Worm (Caenorhabditis elegans) whole organism, young adult: ENCODE data around the gene Y73B6BL.31.

ENCODE experiments used
- B0035.1 ChIP-seq: sonication (generic microtip); optimal IDR thresholded peaks from 2 replicates; lab custom pipeline; 2016; ENCODE audit warnings: missing genetic modification characterization, mild to moderate bottlenecking, missing compliant biosample characterization, missing genotype, missing genetic modification reagents
- B0261.1 ChIP-seq: sonication (generic microtip); optimal IDR thresholded peaks from 2 replicates; lab custom pipeline; 2016; ENCODE audit warnings: mild to moderate bottlenecking, missing genetic modification characterization, moderate library complexity, missing compliant biosample characterization
- C06A6.2 ChIP-seq: fragments of 200-800 bp; sonication (Bioruptor generic); conservative IDR thresholded peaks from 2 replicates; pipeline ENCODE4 v1.3.6; 2022; ENCODE audit warnings: missing genetic modification characterization, missing compliant biosample characterization
- F10E7.11 ChIP-seq: sonication (generic microtip); optimal IDR thresholded peaks from 2 replicates; lab custom pipeline; 2017; ENCODE audit warnings: mild to moderate bottlenecking, missing genetic modification characterization, moderate library complexity, missing compliant biosample characterization
- F22D6.2 ChIP-seq: sonication (generic microtip); optimal IDR thresholded peaks from 2 replicates; lab custom pipeline; 2016; ENCODE audit warnings: mild to moderate bottlenecking, missing genetic modification characterization, missing compliant biosample characterization
- F37B4.10 ChIP-seq: fragments of 200-800 bp; sonication (Bioruptor generic); IDR thresholded peaks from 2 replicates; pipeline ENCODE4 v1.3.6; 2022; ENCODE audit warnings: missing genetic modification characterization, missing compliant biosample characterization
- F57A8.1 ChIP-seq: fragments of 200-800 bp; sonication (Bioruptor generic); optimal IDR thresholded peaks from 2 replicates; lab custom pipeline; 2018; ENCODE audit warnings: mild to moderate bottlenecking, missing genetic modification characterization, moderate library complexity, missing compliant biosample characterization
- F57C9.4 ChIP-seq: sonication (generic microtip); optimal IDR thresholded peaks from 2 replicates; lab custom pipeline; 2017; ENCODE audit warnings: mild to moderate bottlenecking, missing genetic modification characterization, missing compliant biosample characterization
- T07F8.4 ChIP-seq: sonication (generic microtip); optimal IDR thresholded peaks from 2 replicates; lab custom pipeline; 2016; ENCODE audit warnings: mild to moderate bottlenecking, missing genetic modification characterization, moderate library complexity, missing compliant biosample characterization
- Y53G8AR.9 ChIP-seq: fragments of 200-800 bp; sonication (Bioruptor generic); conservative IDR thresholded peaks from 2 replicates; pipeline ENCODE4 v1.3.6; 2022; ENCODE audit warnings: missing genetic modification reagents, missing genetic modification characterization, missing compliant biosample characterization
- Y79H2A.3 ChIP-seq: fragments of 200-800 bp; sonication (Bioruptor generic); conservative IDR thresholded peaks from 2 replicates; pipeline ENCODE4 v1.3.6; 2022; ENCODE audit warnings: missing genetic modification reagents, missing genetic modification characterization, missing compliant biosample characterization
- Y95B8A.8 ChIP-seq: fragments of 200-800 bp; sonication (Bioruptor generic); IDR thresholded peaks from 2 replicates; pipeline ENCODE4 v1.3.6; 2022; ENCODE audit warnings: missing genetic modification reagents, missing genetic modification characterization, missing compliant biosample characterization
- akir-1 ChIP-seq: fragments of 200-800 bp; sonication (Bioruptor generic); optimal IDR thresholded peaks from 2 replicates; lab custom pipeline; 2018; ENCODE audit warnings: mild to moderate bottlenecking, missing genetic modification characterization, moderate library complexity, missing compliant biosample characterization
- athp-1 ChIP-seq: sonication (generic microtip); optimal IDR thresholded peaks from 2 replicates; lab custom pipeline; 2017; ENCODE audit warnings: mild to moderate bottlenecking, missing genetic modification characterization, missing compliant biosample characterization
- attf-3 ChIP-seq: fragments of 200-800 bp; sonication (Bioruptor generic); conservative IDR thresholded peaks from 2 replicates; pipeline ENCODE4 v1.3.6; 2022; ENCODE audit warnings: missing genetic modification reagents, missing genetic modification characterization, missing compliant biosample characterization
- bed-1 ChIP-seq: fragments of 200-800 bp; sonication (Bioruptor generic); IDR thresholded peaks from 2 replicates; pipeline ENCODE4 v1.3.6; 2022; ENCODE audit warnings: missing genetic modification reagents, missing genetic modification characterization, missing compliant biosample characterization
- cebp-2 ChIP-seq: fragments of 200-800 bp; sonication (Bioruptor generic); IDR thresholded peaks from 2 replicates; pipeline ENCODE4 v1.3.6; 2022; ENCODE audit warnings: missing genetic modification characterization, missing compliant biosample characterization
- ceh-58 ChIP-seq: fragments of 200-800 bp; sonication (Bioruptor generic); IDR thresholded peaks from 2 replicates; pipeline ENCODE4 v1.3.6; 2022; ENCODE audit warnings: missing genetic modification characterization, missing compliant biosample characterization
- die-1 ChIP-seq: sonication (generic microtip); optimal IDR thresholded peaks from 2 replicates; lab custom pipeline; 2016; ENCODE audit warnings: missing genotype, mild to moderate bottlenecking, missing genetic modification characterization, missing compliant biosample characterization
- dox-1 ChIP-seq: fragments of 200-800 bp; sonication (Bioruptor generic); IDR thresholded peaks from 2 replicates; pipeline ENCODE4 v1.3.6; 2022; ENCODE audit warnings: missing genetic modification reagents, missing genetic modification characterization, missing compliant biosample characterization
- hlh-26 ChIP-seq: fragments of 200-800 bp; sonication (Bioruptor generic); conservative IDR thresholded peaks from 2 replicates; pipeline ENCODE4 v1.3.6; 2022; ENCODE audit warnings: missing genetic modification reagents, missing genetic modification characterization, missing compliant biosample characterization
- hmg-20 ChIP-seq: fragments of 200-800 bp; sonication (Bioruptor generic); IDR thresholded peaks from 2 replicates; pipeline ENCODE4 v1.3.6; 2022; ENCODE audit warnings: missing genetic modification reagents, missing genetic modification characterization, missing compliant biosample characterization
- hrde-1 ChIP-seq: sonication (generic microtip); optimal IDR thresholded peaks from 2 replicates; lab custom pipeline; 2016; ENCODE audit warnings: missing genetic modification characterization, mild to moderate bottlenecking, missing compliant biosample characterization, moderate library complexity, missing genotype, missing genetic modification reagents, borderline replicate concordance
- hsf-1 ChIP-seq: fragments of 200-800 bp; sonication (Bioruptor generic); IDR thresholded peaks from 2 replicates; pipeline ENCODE4 v1.3.6; 2022; ENCODE audit warnings: missing genetic modification reagents, missing genetic modification characterization, missing compliant biosample characterization
- let-607 ChIP-seq, 2 experiments: fragments of 200-800 bp in 1 of 2; sonication (Bioruptor generic) in 1 of 2; sonication (generic microtip) in 1 of 2; optimal IDR thresholded peaks; 2 replicates each; lab custom pipeline; 2016 to 2018; ENCODE audit warnings: mild to moderate bottlenecking in 2 of 2, missing compliant biosample characterization in 2 of 2, missing genetic modification characterization in 2 of 2, moderate library complexity in 2 of 2, missing genotype in 1 of 2
- lsl-1 ChIP-seq: fragments of 200-800 bp; sonication (Bioruptor generic); optimal IDR thresholded peaks from 2 replicates; lab custom pipeline; 2018; ENCODE audit warnings: mild to moderate bottlenecking, missing genetic modification characterization, moderate library complexity, missing compliant biosample characterization
- lsy-27 ChIP-seq: sonication (generic microtip); optimal IDR thresholded peaks from 2 replicates; lab custom pipeline; 2017; ENCODE audit warnings: missing genetic modification characterization, mild to moderate bottlenecking, missing compliant biosample characterization, antibody characterized with exemption, missing genotype, borderline replicate concordance; ENCODE audit not compliant: insufficient read depth
- madf-10 ChIP-seq: sonication (generic microtip); optimal IDR thresholded peaks from 2 replicates; lab custom pipeline; 2016; ENCODE audit warnings: mild to moderate bottlenecking, missing genetic modification characterization, missing compliant biosample characterization
- mcd-1 ChIP-seq: fragments of 200-800 bp; sonication (Bioruptor generic); IDR thresholded peaks from 2 replicates; pipeline ENCODE4 v1.3.6; 2022; ENCODE audit warnings: missing genetic modification reagents, missing genetic modification characterization, missing compliant biosample characterization
- mel-28 ChIP-seq: sonication (generic microtip); optimal IDR thresholded peaks from 2 replicates; lab custom pipeline; 2016; ENCODE audit warnings: borderline replicate concordance, mild to moderate bottlenecking, missing genetic modification characterization, missing compliant biosample characterization
- mxl-1 ChIP-seq: sonication (generic microtip); optimal IDR thresholded peaks from 2 replicates; lab custom pipeline; 2016; ENCODE audit warnings: missing genetic modification characterization, missing compliant biosample characterization
- nfya-1 ChIP-seq: sonication (generic microtip); optimal IDR thresholded peaks from 2 replicates; lab custom pipeline; 2017; ENCODE audit warnings: antibody characterized with exemption, missing compliant biosample characterization, missing genetic modification characterization, borderline replicate concordance; ENCODE audit not compliant: insufficient read depth
- nfyb-1 ChIP-seq: fragments of 200-800 bp; sonication (Bioruptor generic); IDR thresholded peaks from 2 replicates; pipeline ENCODE4 v1.3.6; 2022; ENCODE audit warnings: missing genetic modification reagents, missing genetic modification characterization, missing compliant biosample characterization
- nhr-90 ChIP-seq: sonication (generic microtip); optimal IDR thresholded peaks from 2 replicates; lab custom pipeline; 2016; ENCODE audit warnings: missing genotype, mild to moderate bottlenecking, missing genetic modification characterization, missing compliant biosample characterization
- pbrm-1 ChIP-seq: fragments of 200-800 bp; sonication (Bioruptor generic); IDR thresholded peaks from 2 replicates; pipeline ENCODE4 v1.3.6; 2022; ENCODE audit warnings: missing genetic modification reagents, missing genetic modification characterization, missing compliant biosample characterization
- repo-1 ChIP-seq: sonication (generic microtip); optimal IDR thresholded peaks from 2 replicates; lab custom pipeline; 2017; ENCODE audit warnings: mild to moderate bottlenecking, missing genetic modification characterization, missing compliant biosample characterization
- rpc-1 ChIP-seq, 2 experiments: fragments of 150-350 bp in 1 of 2; sonication (generic microtip) in 1 of 2; optimal IDR thresholded peaks; 2 replicates each; lab custom pipeline; 2014 to 2018; ENCODE audit warnings: missing biosample characterization in 1 of 2, missing genetic modification characterization in 1 of 2, missing genetic modification reagents in 1 of 2, missing genotype in 1 of 2
- sea-2 ChIP-seq: fragments of 200-800 bp; sonication (Bioruptor generic); IDR thresholded peaks from 2 replicates; pipeline ENCODE4 v1.3.6; 2022; ENCODE audit warnings: missing genetic modification characterization, missing compliant biosample characterization
- snpc-1.1 ChIP-seq: sonication (generic microtip); optimal IDR thresholded peaks from 2 replicates; lab custom pipeline; 2017; ENCODE audit warnings: missing genetic modification characterization, mild to moderate bottlenecking, missing compliant biosample characterization, antibody characterized with exemption, moderate library complexity, missing genotype, missing genetic modification reagents; ENCODE audit not compliant: insufficient read depth
- snpc-3.4 ChIP-seq: sonication (generic microtip); optimal IDR thresholded peaks from 2 replicates; lab custom pipeline; 2017; ENCODE audit warnings: missing genetic modification characterization, mild to moderate bottlenecking, missing compliant biosample characterization, antibody characterized with exemption, moderate library complexity, missing genotype, missing genetic modification reagents
- sptf-2 ChIP-seq: fragments of 200-800 bp; sonication (Bioruptor generic); optimal IDR thresholded peaks from 2 replicates; lab custom pipeline; 2018; ENCODE audit warnings: mild to moderate bottlenecking, missing genetic modification characterization, missing compliant biosample characterization
- tlf-1 ChIP-seq: fragments of 200-800 bp; sonication (Bioruptor generic); optimal IDR thresholded peaks from 2 replicates; lab custom pipeline; 2018; ENCODE audit warnings: mild to moderate bottlenecking, missing genetic modification characterization, missing compliant biosample characterization
- unc-62 ChIP-seq: fragments of 150-350 bp; optimal IDR thresholded peaks from 2 replicates; lab custom pipeline; 2014; ENCODE audit warnings: missing biosample characterization, missing genetic modification reagents, missing genetic modification characterization
- xnd-1 ChIP-seq: sonication (generic microtip); optimal IDR thresholded peaks from 2 replicates; lab custom pipeline; 2016; ENCODE audit warnings: missing genotype, missing genetic modification reagents, missing genetic modification characterization, missing compliant biosample characterization
- ztf-22 ChIP-seq: fragments of 200-800 bp; sonication (Bioruptor generic); optimal IDR thresholded peaks from 2 replicates; lab custom pipeline; 2018; ENCODE audit warnings: mild to moderate bottlenecking, missing genetic modification characterization, moderate library complexity, missing compliant biosample characterization
- ztf-25 ChIP-seq: fragments of 200-800 bp; sonication (Bioruptor generic); IDR thresholded peaks from 2 replicates; pipeline ENCODE4 v1.3.6; 2022; ENCODE audit warnings: missing genetic modification reagents, missing genetic modification characterization, missing compliant biosample characterization
- ztf-26 ChIP-seq: sonication (generic microtip); optimal IDR thresholded peaks from 2 replicates; lab custom pipeline; 2017; ENCODE audit warnings: missing genetic modification characterization, missing compliant biosample characterization

Y73B6BL.31 gene

DNA sequence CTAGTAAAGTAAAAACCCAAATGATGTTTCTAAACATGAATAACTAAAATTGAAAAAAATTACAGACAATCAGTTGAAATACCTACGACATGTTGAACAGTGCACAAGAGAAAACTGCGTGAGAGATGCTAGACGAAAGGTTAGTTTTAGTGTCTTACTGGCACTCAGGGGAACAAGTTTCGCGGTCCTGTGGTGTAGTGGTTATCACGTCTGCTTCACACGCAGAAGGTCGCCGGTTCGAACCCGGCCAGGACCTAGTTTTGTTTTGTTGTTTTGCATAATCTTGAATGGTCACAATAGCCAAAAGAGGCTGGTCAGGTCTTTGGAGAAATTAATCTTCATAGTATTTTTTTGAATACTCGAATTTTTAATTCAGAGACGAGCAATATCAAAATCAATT, 39.3 kb downstream of the Y73B6BL.31 start (continued):
- TF ChIP-seq let-607 (tag; optimal IDR thresholded peaks at IDR 0.05; lab: Kevin White, UChicago) (peak in 1 of 2 experiments; percentile 20), bed-1 (GFP tag; lab: Robert Waterston, UW) (no peak), nfyb-1 (GFP tag; lab: Robert Waterston, UW) (peak; percentile 78), hmg-20 (GFP tag; lab: Robert Waterston, UW) (0 out of 2 replicates have a peak, but pooled peaks have one; percentile 45), athp-1 (tag; lab: Kevin White, UChicago) (peak; percentile 50), mcd-1 (GFP tag; lab: Robert Waterston, UW) (peak; percentile 62), mel-28 (no peak), nfya-1 (no peak), B0035.1 (tag; lab: Kevin White, UChicago) (peak; percentile 36), cebp-2 (GFP tag; lab: Robert Waterston, UW) (no peak), die-1 (tag; lab: Kevin White, UChicago) (peak; percentile 73), repo-1 (tag; lab: Kevin White, UChicago) (peak; percentile 43), hlh-26 (no peak), B0261.1 (peak; percentile 78), C06A6.2 (no peak; the same call in 1 of the 2 replicates), F57C9.4 (no peak), Y53G8AR.9 (peak; percentile 57; the same call in 1 of the 2 replicates), rpc-1 (optimal IDR thresholded peaks at IDR 0.05; lab: Kevin White, UChicago) (peak; percentile 71), rpc-1 (tag; optimal IDR thresholded peaks at IDR 0.05; lab: Kevin White, UChicago) (peak; percentile 88), lsl-1 (GFP tag; lab: Kevin White, UChicago) (peak; percentile 41), xnd-1 (tag; lab: Kevin White, UChicago) (no peak), lsy-27 (tag; lab: Kevin White, UChicago) (peak; percentile 16), T07F8.4 (tag; lab: Kevin White, UChicago) (peak; percentile 45), mxl-1 (tag; lab: Kevin White, UChicago) (peak; percentile 66), unc-62 (GFP tag; lab: Kevin White, UChicago) (no peak), ceh-58 (GFP tag; lab: Robert Waterston, UW) (no peak), pbrm-1 (GFP tag; lab: Robert Waterston, UW) (peak; percentile 74), sptf-2 (GFP tag; lab: Kevin White, UChicago) (no peak), Y95B8A.8 (no peak), hsf-1 (GFP tag; lab: Robert Waterston, UW) (peak; percentile 44; the same call in 1 of the 2 replicates), ztf-26 (tag; lab: Kevin White, UChicago) (peak; percentile 57), ztf-25 (GFP tag; lab: Robert Waterston, UW) (no peak), snpc-3.4 (tag; lab: Kevin White, UChicago) (peak; percentile 68), F22D6.2 (no peak), F37B4.10 (GFP tag; lab: Robert Waterston, UW) (no peak), snpc-1.1 (peak; percentile 42), madf-10 (tag; lab: Kevin White, UChicago) (peak; percentile 66), akir-1 (no peak), F10E7.11 (tag; lab: Kevin White, UChicago) (no peak), dox-1 (GFP tag; lab: Robert Waterston, UW) (no peak; the same call in 1 of the 2 replicates), F57A8.1 (GFP tag; lab: Kevin White, UChicago) (no peak), tlf-1 (GFP tag; lab: Kevin White, UChicago) (peak; percentile 2), nhr-90 (tag; lab: Kevin White, UChicago) (peak; percentile 75), sea-2 (GFP tag; lab: Robert Waterston, UW) (no peak), hrde-1 (tag; lab: Kevin White, UChicago) (peak; percentile 27), attf-3 (GFP tag; lab: Robert Waterston, UW) (0 out of 2 replicates have a peak, but pooled peaks have one; percentile 47), ztf-22 (GFP tag; lab: Kevin White, UChicago) (no peak), Y79H2A.3 (GFP tag; lab: Robert Waterston, UW) (0 out of 2 replicates have a peak, but pooled peaks have one; percentile 12)
